Fruit fly (Drosophila melanogaster) whole organism, embryonic: ENCODE measurements around the gene Traf-like.

Source experiments
- CG11398 ChIP-seq: fragments of 200-800 bp; sonication (Bioruptor generic); optimal IDR thresholded peaks from 2 replicates; lab custom pipeline; 2016; ENCODE audit warnings: missing biosample characterization, missing genetic modification characterization
- CG11560 ChIP-seq: fragments of 200-800 bp; sonication (Bioruptor generic); IDR thresholded peaks from 3 replicates; pipeline ENCODE4 v1.3.6; 2022; ENCODE audit warnings: missing biosample characterization, missing genetic modification characterization
- CG12219 ChIP-seq: fragments of 200-800 bp; sonication (Bioruptor generic); optimal IDR thresholded peaks from 3 replicates; lab custom pipeline; 2018; ENCODE audit warnings: missing biosample characterization, mild to moderate bottlenecking, missing genetic modification characterization
- CG12236 ChIP-seq: fragments of 200-800 bp; sonication (Bioruptor generic); optimal IDR thresholded peaks from 2 replicates; lab custom pipeline; 2016; ENCODE audit warnings: missing biosample characterization, missing genetic modification characterization
- CG12391 ChIP-seq: fragments of 200-800 bp; sonication (Bioruptor generic); optimal IDR thresholded peaks from 3 replicates; lab custom pipeline; 2018; ENCODE audit warnings: missing biosample characterization, mild to moderate bottlenecking, missing genetic modification characterization, moderate library complexity
- CG13624 ChIP-seq: fragments of 200-800 bp; sonication (Bioruptor generic); optimal IDR thresholded peaks from 2 replicates; lab custom pipeline; 2016; ENCODE audit warnings: missing biosample characterization, missing genetic modification characterization
- CG14441 ChIP-seq: fragments of 200-800 bp; sonication (Bioruptor generic); IDR thresholded peaks from 2 replicates; pipeline ENCODE4 v1.3.6; 2022; ENCODE audit warnings: missing biosample characterization, missing genetic modification characterization
- CG17359 ChIP-seq: fragments of 200-800 bp; sonication (Bioruptor generic); optimal IDR thresholded peaks from 3 replicates; lab custom pipeline; 2018; ENCODE audit warnings: missing biosample characterization, mild to moderate bottlenecking, missing genetic modification characterization, moderate library complexity
- CG18476 ChIP-seq: fragments of 200-800 bp; sonication (Bioruptor generic); optimal IDR thresholded peaks from 2 replicates; lab custom pipeline; 2016; ENCODE audit warnings: missing biosample characterization, mild to moderate bottlenecking, missing genetic modification characterization
- CG2199 ChIP-seq: fragments of 200-800 bp; sonication (Bioruptor generic); IDR thresholded peaks from 3 replicates; pipeline ENCODE4 v1.3.6; 2022; ENCODE audit warnings: missing biosample characterization, missing genetic modification characterization
- CG31224 ChIP-seq: fragments of 200-800 bp; sonication (Bioruptor generic); IDR thresholded peaks from 2 replicates; pipeline ENCODE4 v1.3.6; 2022; ENCODE audit warnings: missing biosample characterization, missing genetic modification characterization
- CG34422 ChIP-seq: fragments of 200-800 bp; sonication (Bioruptor generic); IDR thresholded peaks from 3 replicates; pipeline ENCODE4 v1.3.6; 2022; ENCODE audit warnings: missing biosample characterization, missing genetic modification characterization
- CG4617 ChIP-seq: fragments of 200-800 bp; sonication (Bioruptor generic); optimal IDR thresholded peaks from 3 replicates; lab custom pipeline; 2016; ENCODE audit warnings: missing biosample characterization, missing genetic modification characterization, borderline replicate concordance
- CG4730 ChIP-seq: fragments of 200-800 bp; sonication (Bioruptor generic); IDR thresholded peaks from 2 replicates; pipeline ENCODE4 v1.3.6; 2022; ENCODE audit warnings: missing biosample characterization, missing genetic modification characterization
- CG4854 ChIP-seq: fragments of 200-800 bp; sonication (Bioruptor generic); optimal IDR thresholded peaks from 2 replicates; lab custom pipeline; 2016; ENCODE audit warnings: missing biosample characterization, missing genetic modification characterization, inconsistent platforms
- CG5180 ChIP-seq: fragments of 200-800 bp; sonication (Bioruptor generic); optimal IDR thresholded peaks from 3 replicates; lab custom pipeline; 2017; ENCODE audit warnings: missing biosample characterization, missing genetic modification characterization, mild to moderate bottlenecking, moderate library complexity, missing genetic modification reagents
- CG7987 ChIP-seq: fragments of 200-800 bp; sonication (Bioruptor generic); optimal IDR thresholded peaks from 2 replicates; lab custom pipeline; 2018; ENCODE audit warnings: missing biosample characterization, mild to moderate bottlenecking, missing genetic modification characterization, moderate library complexity
- CG8924 ChIP-seq: fragments of 200-800 bp; optimal IDR thresholded peaks from 3 replicates; lab custom pipeline; 2019; ENCODE audit warnings: missing biosample characterization, mild to moderate bottlenecking, missing genetic modification characterization, moderate library complexity
- D19A ChIP-seq: fragments of 200-800 bp; optimal IDR thresholded peaks from 3 replicates; lab custom pipeline; 2019; ENCODE audit warnings: missing biosample characterization, mild to moderate bottlenecking, missing genetic modification characterization, moderate library complexity
- Dek ChIP-seq: fragments of 200-800 bp; sonication (Bioruptor generic); optimal IDR thresholded peaks from 3 replicates; lab custom pipeline; 2019; ENCODE audit warnings: missing biosample characterization, mild to moderate bottlenecking, missing genetic modification characterization, moderate library complexity
- Dfd ChIP-seq, 2 experiments: fragments of >200 bp; optimal IDR thresholded peaks; 2 replicates each; lab custom pipeline; 2017; ENCODE audit warnings: missing biosample characterization in 2 of 2, missing genetic modification characterization in 2 of 2
- E2f1 ChIP-seq: fragments of 200-800 bp; sonication (Bioruptor generic); IDR thresholded peaks from 2 replicates; pipeline ENCODE4 v1.3.6; 2022; ENCODE audit warnings: missing biosample characterization, missing genetic modification characterization
- ERR ChIP-seq: fragments of 200-800 bp; sonication (Bioruptor generic); optimal IDR thresholded peaks from 2 replicates; lab custom pipeline; 2016; ENCODE audit warnings: missing biosample characterization, missing genetic modification characterization
- GATAe ChIP-seq: fragments of 200-800 bp; sonication (Bioruptor generic); conservative IDR thresholded peaks from 2 replicates; pipeline ENCODE4 v1.3.6; 2022; ENCODE audit warnings: missing biosample characterization, missing genetic modification characterization
- HLH54F ChIP-seq: fragments of 200-800 bp; sonication (Bioruptor generic); optimal IDR thresholded peaks from 3 replicates; lab custom pipeline; 2016; ENCODE audit warnings: missing biosample characterization, missing genetic modification characterization
- Hr3 ChIP-seq: fragments of 200-800 bp; sonication (Bioruptor generic); optimal IDR thresholded peaks from 3 replicates; lab custom pipeline; 2016; ENCODE audit warnings: missing biosample characterization, missing genetic modification characterization
- Max ChIP-seq: fragments of 200-800 bp; sonication (Bioruptor generic); optimal IDR thresholded peaks from 2 replicates; lab custom pipeline; 2016; ENCODE audit warnings: missing biosample characterization, mild to moderate bottlenecking, missing genetic modification characterization
- Med ChIP-seq: fragments of 200-800 bp; sonication (Bioruptor generic); peaks from one replicate; lab custom pipeline; 2016; ENCODE audit warnings: missing biosample characterization, missing genetic modification characterization, mild to moderate bottlenecking, inconsistent platforms, moderate library complexity
- PHDP ChIP-seq: fragments of 200-800 bp; sonication (Bioruptor generic); optimal IDR thresholded peaks from 3 replicates; lab custom pipeline; 2018; ENCODE audit warnings: missing biosample characterization, mild to moderate bottlenecking, missing genetic modification characterization, moderate library complexity
- Pdp1 ChIP-seq, 2 experiments: fragments of 200-800 bp; sonication (Bioruptor generic); optimal IDR thresholded peaks; 3 replicates each; lab custom pipeline; 2016; ENCODE audit warnings: missing biosample characterization in 2 of 2, missing genetic modification characterization in 2 of 2, mild to moderate bottlenecking in 1 of 2, moderate library complexity in 1 of 2
- Rx ChIP-seq: fragments of 200-800 bp; sonication (Bioruptor generic); IDR thresholded peaks from 2 replicates; pipeline ENCODE4 v1.3.6; 2022; ENCODE audit warnings: missing biosample characterization, missing genetic modification characterization
- Trl ChIP-seq, 3 experiments: fragments of >200 bp in 2 of 3; fragments of 200-800 bp in 1 of 3; sonication (Bioruptor generic) in 1 of 3; optimal IDR thresholded peaks; 2 replicates in 1 of 3; 3 replicates in 2 of 3; lab custom pipeline; 2016 to 2017; ENCODE audit warnings: missing biosample characterization in 1 of 3, missing genetic modification characterization in 1 of 3
- abd-A ChIP-seq: fragments of 200-800 bp; sonication (Bioruptor generic); optimal IDR thresholded peaks from 3 replicates; lab custom pipeline; 2019; ENCODE audit warnings: missing biosample characterization, mild to moderate bottlenecking, missing genetic modification characterization, moderate library complexity
- btn ChIP-seq: fragments of 200-800 bp; sonication (Bioruptor generic); optimal IDR thresholded peaks from 2 replicates; lab custom pipeline; 2016; ENCODE audit warnings: missing biosample characterization, missing genetic modification characterization
- cad ChIP-seq: fragments of >200 bp; optimal IDR thresholded peaks from 2 replicates; lab custom pipeline; 2017; ENCODE audit warnings: missing biosample characterization, missing genetic modification characterization
- corto ChIP-seq: fragments of 200-800 bp; sonication (Bioruptor generic); optimal IDR thresholded peaks from 2 replicates; lab custom pipeline; 2016; ENCODE audit warnings: missing biosample characterization, mild to moderate bottlenecking, missing genetic modification characterization, moderate library complexity
- crc ChIP-seq: fragments of 200-800 bp; sonication (Bioruptor generic); optimal IDR thresholded peaks from 2 replicates; lab custom pipeline; 2016; ENCODE audit warnings: missing biosample characterization, missing genetic modification characterization
- exex ChIP-seq: fragments of 200-800 bp; sonication (Bioruptor generic); optimal IDR thresholded peaks from 4 replicates; lab custom pipeline; 2018; ENCODE audit warnings: missing biosample characterization, mild to moderate bottlenecking, missing genetic modification characterization, moderate library complexity
- fd102C ChIP-seq: fragments of 200-800 bp; sonication (Bioruptor generic); optimal IDR thresholded peaks from 2 replicates; lab custom pipeline; 2018; ENCODE audit warnings: missing biosample characterization, mild to moderate bottlenecking, missing genetic modification characterization, moderate library complexity
- ham ChIP-seq: fragments of 200-800 bp; sonication (Bioruptor generic); IDR thresholded peaks from 2 replicates; pipeline ENCODE4 v1.3.6; 2022; ENCODE audit warnings: missing biosample characterization, missing genetic modification characterization
- jigr1 ChIP-seq: fragments of 200-800 bp; sonication (Bioruptor generic); IDR thresholded peaks from 3 replicates; pipeline ENCODE4 v1.3.6; 2022; ENCODE audit warnings: missing biosample characterization, missing genetic modification characterization
- jumu ChIP-seq: fragments of 200-800 bp; sonication (Bioruptor generic); optimal IDR thresholded peaks from 3 replicates; lab custom pipeline; 2016; ENCODE audit warnings: missing biosample characterization, missing genetic modification characterization
- ken ChIP-seq: fragments of 200-800 bp; sonication (Bioruptor generic); IDR thresholded peaks from 3 replicates; pipeline ENCODE4 v1.3.6; 2022; ENCODE audit warnings: missing biosample characterization, missing genetic modification characterization
- luna ChIP-seq: fragments of 200-800 bp; sonication (Bioruptor generic); optimal IDR thresholded peaks from 2 replicates; lab custom pipeline; 2016; ENCODE audit warnings: missing biosample characterization, missing genetic modification characterization
- nerfin-1 ChIP-seq: fragments of 200-800 bp; sonication (Bioruptor generic); optimal IDR thresholded peaks from 3 replicates; lab custom pipeline; 2019; ENCODE audit warnings: missing biosample characterization, mild to moderate bottlenecking, missing genetic modification characterization, moderate library complexity
- odd ChIP-seq: fragments of 200-800 bp; sonication (Bioruptor generic); optimal IDR thresholded peaks from 2 replicates; lab custom pipeline; 2017; ENCODE audit warnings: missing biosample characterization, mild to moderate bottlenecking, missing genetic modification characterization
- p53 ChIP-seq: fragments of 200-800 bp; sonication (Bioruptor generic); optimal IDR thresholded peaks from 2 replicates; lab custom pipeline; 2016; ENCODE audit warnings: missing biosample characterization, missing genetic modification characterization
- pzg ChIP-seq: fragments of 200-800 bp; sonication (Bioruptor generic); optimal IDR thresholded peaks from 3 replicates; lab custom pipeline; 2018; ENCODE audit warnings: missing biosample characterization, mild to moderate bottlenecking, missing genetic modification characterization, moderate library complexity
- scrt ChIP-seq: fragments of 200-800 bp; sonication (Bioruptor generic); optimal IDR thresholded peaks from 2 replicates; lab custom pipeline; 2018; ENCODE audit warnings: missing biosample characterization, mild to moderate bottlenecking, missing genetic modification characterization, moderate library complexity
- wek ChIP-seq: fragments of 200-800 bp; sonication (Bioruptor generic); optimal IDR thresholded peaks from 3 replicates; lab custom pipeline; 2018; ENCODE audit warnings: missing biosample characterization, mild to moderate bottlenecking, missing genetic modification characterization, moderate library complexity
- zfh2 ChIP-seq: fragments of 200-800 bp; sonication (Bioruptor generic); optimal IDR thresholded peaks from 2 replicates; lab custom pipeline; 2016; ENCODE audit warnings: missing biosample characterization, missing genetic modification characterization

Traf-like gene

dm6 chrX:16385942-16386392 is 28.9 kb upstream of the Traf-like start (continued):
- TF ChIP-seq ken (no peak), Med (peak; percentile 86), CG17359 (tag; lab: Kevin White, UChicago) (no peak), Dfd (GFP tag; optimal IDR thresholded peaks at IDR 0.05; lab: Kevin White, UChicago) (no peak), nerfin-1 (tag; lab: Kevin White, UChicago) (peak; percentile 19), p53 (GFP tag; lab: Kevin White, UChicago) (no peak), CG5180 (GFP tag; lab: Kevin White, UChicago) (no peak), CG11560 (tag; lab: Robert Waterston, UW) (no peak), Hr3 (GFP tag; lab: Kevin White, UChicago) (peak; percentile 23), btn (no peak), Trl (optimal IDR thresholded peaks at IDR 0.05; lab: Kevin White, UChicago) (no peak), Trl (GFP tag; optimal IDR thresholded peaks at IDR 0.05; lab: Kevin White, UChicago) (peak; percentile 11), HLH54F (peak; percentile 21), exex (tag; lab: Kevin White, UChicago) (peak; percentile 54), CG4617 (GFP tag; lab: Kevin White, UChicago) (no peak), cad (GFP tag; lab: Kevin White, UChicago) (no peak), fd102C (GFP tag; lab: Kevin White, UChicago) (no peak), Max (GFP tag; lab: Kevin White, UChicago) (peak; percentile 7), CG4854 (GFP tag; lab: Kevin White, UChicago) (no peak), pzg (GFP tag; lab: Kevin White, UChicago) (no peak), ham (GFP tag; lab: Robert Waterston, UW) (no peak), zfh2 (no peak), CG4730 (GFP tag; lab: Robert Waterston, UW) (no peak), CG2199 (GFP tag; lab: Robert Waterston, UW) (no peak), Pdp1 (GFP tag; optimal IDR thresholded peaks at IDR 0.05; lab: Kevin White, UChicago) (no peak), corto (GFP tag; lab: Kevin White, UChicago) (peak; percentile 21), CG12236 (GFP tag; lab: Kevin White, UChicago) (no peak), GATAe (GFP tag; lab: Robert Waterston, UW) (no peak), CG14441 (GFP tag; lab: Robert Waterston, UW) (no peak), CG12219 (GFP tag; lab: Kevin White, UChicago) (peak; percentile 20), CG31224 (GFP tag; lab: Robert Waterston, UW) (0 out of 2 replicates have a peak, but pooled peaks have one; percentile 10), PHDP (peak; percentile 24), CG7987 (GFP tag; lab: Kevin White, UChicago) (no peak), scrt (no peak), Dek (tag; lab: Kevin White, UChicago) (peak; percentile 1), jigr1 (GFP tag; lab: Robert Waterston, UW) (no peak), crc (no peak), CG34422 (GFP tag; lab: Robert Waterston, UW) (no peak), luna (GFP tag; lab: Kevin White, UChicago) (no peak), jumu (GFP tag; lab: Kevin White, UChicago) (no peak), Rx (GFP tag; lab: Robert Waterston, UW) (no peak), ERR (GFP tag; lab: Kevin White, UChicago) (no peak), CG13624 (GFP tag; lab: Kevin White, UChicago) (peak; percentile 21), abd-A (tag; lab: Kevin White, UChicago) (no peak), CG11398 (no peak), wek (GFP tag; lab: Kevin White, UChicago) (no peak), odd (GFP tag; lab: Kevin White, UChicago) (peak; percentile 34), CG18476 (no peak), CG12391 (tag; lab: Kevin White, UChicago) (peak; percentile 55), CG8924 (tag; lab: Kevin White, UChicago) (peak; percentile 49), E2f1 (GFP tag; lab: Robert Waterston, UW) (0 out of 2 replicates have a peak, but pooled peaks have one; percentile 17), D19A (tag; lab: Kevin White, UChicago) (no peak)
